Fruit fly (Drosophila melanogaster) whole organism, embryonic: ENCODE results near the gene Sf3b3.

Source experiments
- Ada2b ChIP-seq: fragments of 200-800 bp; sonication (Bioruptor generic); IDR thresholded peaks from 2 replicates; pipeline ENCODE4 v1.3.6; 2022; ENCODE audit warnings: missing biosample characterization, missing genetic modification characterization
- B-H2 ChIP-seq: fragments of 200-800 bp; sonication (Bioruptor generic); optimal IDR thresholded peaks from 2 replicates; lab custom pipeline; 2018; ENCODE audit warnings: missing biosample characterization, mild to moderate bottlenecking, missing genetic modification characterization
- CG10209 ChIP-seq: fragments of 200-800 bp; sonication (Bioruptor generic); optimal IDR thresholded peaks from 3 replicates; lab custom pipeline; 2017; ENCODE audit warnings: missing biosample characterization, mild to moderate bottlenecking, missing genetic modification characterization, missing genetic modification reagents
- CG10321 ChIP-seq: fragments of 200-800 bp; sonication (Bioruptor generic); IDR thresholded peaks from 2 replicates; pipeline ENCODE4 v1.3.6; 2022; ENCODE audit warnings: missing biosample characterization, missing genetic modification characterization
- CG11560 ChIP-seq: fragments of 200-800 bp; sonication (Bioruptor generic); IDR thresholded peaks from 3 replicates; pipeline ENCODE4 v1.3.6; 2022; ENCODE audit warnings: missing biosample characterization, missing genetic modification characterization
- CG12104 ChIP-seq: fragments of 200-800 bp; sonication (Bioruptor generic); optimal IDR thresholded peaks from 3 replicates; lab custom pipeline; 2016; ENCODE audit warnings: missing biosample characterization, missing genetic modification characterization
- CG12744 ChIP-seq: fragments of 200-800 bp; sonication (Bioruptor generic); optimal IDR thresholded peaks from 2 replicates; lab custom pipeline; 2016; ENCODE audit warnings: missing biosample characterization, missing genetic modification characterization
- CG13287 ChIP-seq: fragments of 200-800 bp; sonication (Bioruptor generic); IDR thresholded peaks from 2 replicates; pipeline ENCODE4 v1.3.6; 2022; ENCODE audit warnings: missing biosample characterization, missing genetic modification characterization; ENCODE audit not compliant: partially characterized antibody
- CG16815 ChIP-seq: fragments of 200-800 bp; sonication (Bioruptor generic); optimal IDR thresholded peaks from 3 replicates; lab custom pipeline; 2017; ENCODE audit warnings: missing biosample characterization, mild to moderate bottlenecking, missing genetic modification characterization
- CG16863 ChIP-seq: fragments of 200-800 bp; sonication (Bioruptor generic); optimal IDR thresholded peaks from 3 replicates; lab custom pipeline; 2016; ENCODE audit warnings: missing biosample characterization, missing genetic modification characterization
- CG18764 ChIP-seq: fragments of 200-800 bp; sonication (Bioruptor generic); optimal IDR thresholded peaks from 3 replicates; lab custom pipeline; 2016; ENCODE audit warnings: missing biosample characterization, missing genetic modification characterization
- CG3065 ChIP-seq: fragments of 200-800 bp; sonication (Bioruptor generic); optimal IDR thresholded peaks from 2 replicates; lab custom pipeline; 2016; ENCODE audit warnings: missing biosample characterization, missing genetic modification characterization
- CG3281 ChIP-seq: fragments of 200-800 bp; sonication (Bioruptor generic); optimal IDR thresholded peaks from 3 replicates; lab custom pipeline; 2017; ENCODE audit warnings: missing biosample characterization, mild to moderate bottlenecking, missing genetic modification characterization
- CG33213 ChIP-seq: fragments of 200-800 bp; sonication (Bioruptor generic); optimal IDR thresholded peaks from 3 replicates; lab custom pipeline; 2016; ENCODE audit warnings: missing biosample characterization, missing genetic modification characterization
- CG5245 ChIP-seq: fragments of 200-800 bp; sonication (Bioruptor generic); optimal IDR thresholded peaks from 3 replicates; lab custom pipeline; 2016; ENCODE audit warnings: missing biosample characterization, missing genetic modification characterization
- CG7745 ChIP-seq: fragments of 200-800 bp; sonication (Bioruptor generic); optimal IDR thresholded peaks from 2 replicates; lab custom pipeline; 2018; ENCODE audit warnings: missing biosample characterization, mild to moderate bottlenecking, missing genetic modification characterization, moderate library complexity
- CG8089 ChIP-seq: fragments of 200-800 bp; sonication (Bioruptor generic); optimal IDR thresholded peaks from 3 replicates; lab custom pipeline; 2016; ENCODE audit warnings: missing biosample characterization, missing genetic modification characterization
- CG8765 ChIP-seq: fragments of 200-800 bp; sonication (Bioruptor generic); IDR thresholded peaks from 2 replicates; pipeline ENCODE4 v1.3.6; 2022; ENCODE audit warnings: missing biosample characterization, missing genetic modification characterization
- CG8944 ChIP-seq: fragments of 200-800 bp; sonication (Bioruptor generic); optimal IDR thresholded peaks from 3 replicates; lab custom pipeline; 2016; ENCODE audit warnings: missing biosample characterization, missing genetic modification characterization
- CG9437 ChIP-seq: fragments of 200-800 bp; sonication (Bioruptor generic); optimal IDR thresholded peaks from 2 replicates; lab custom pipeline; 2018; ENCODE audit warnings: missing biosample characterization, mild to moderate bottlenecking, missing genetic modification characterization
- CG9817 ChIP-seq: fragments of 200-800 bp; sonication (Bioruptor generic); optimal IDR thresholded peaks from 2 replicates; lab custom pipeline; 2018; ENCODE audit warnings: missing biosample characterization, mild to moderate bottlenecking, missing genetic modification characterization, moderate library complexity
- Camta ChIP-seq: fragments of 200-800 bp; sonication (Bioruptor generic); optimal IDR thresholded peaks from 2 replicates; lab custom pipeline; 2016; ENCODE audit warnings: missing biosample characterization, missing genetic modification characterization
- Dip2 ChIP-seq: fragments of 200-800 bp; sonication (Bioruptor generic); IDR thresholded peaks from 2 replicates; pipeline ENCODE4 v1.3.6; 2022; ENCODE audit warnings: missing biosample characterization, missing genetic modification characterization
- Dp ChIP-seq: fragments of 200-800 bp; sonication (Bioruptor generic); optimal IDR thresholded peaks from 2 replicates; lab custom pipeline; 2018; ENCODE audit warnings: missing biosample characterization, mild to moderate bottlenecking, missing genetic modification characterization, moderate library complexity
- E2f2 ChIP-seq: fragments of 200-800 bp; sonication (Bioruptor generic); IDR thresholded peaks from 2 replicates; pipeline ENCODE4 v1.3.6; 2022; ENCODE audit warnings: missing biosample characterization, missing genetic modification characterization
- Eip74EF ChIP-seq, 2 experiments: fragments of 200-800 bp in 1 of 2; fragments of >200 bp in 1 of 2; sonication (Bioruptor generic) in 1 of 2; optimal IDR thresholded peaks; 2 replicates each; lab custom pipeline; 2017 to 2019; ENCODE audit warnings: missing biosample characterization in 2 of 2, missing genetic modification characterization in 2 of 2, mild to moderate bottlenecking in 1 of 2, moderate library complexity in 1 of 2
- MESR4 ChIP-seq: fragments of 200-800 bp; sonication (Bioruptor generic); optimal IDR thresholded peaks from 2 replicates; lab custom pipeline; 2018; ENCODE audit warnings: missing biosample characterization, mild to moderate bottlenecking, missing genetic modification characterization, moderate library complexity
- Meics ChIP-seq: fragments of 200-800 bp; sonication (Bioruptor generic); optimal IDR thresholded peaks from 2 replicates; lab custom pipeline; 2017; ENCODE audit warnings: missing biosample characterization, mild to moderate bottlenecking, missing genetic modification characterization
- NC2β ChIP-seq: fragments of 200-800 bp; sonication (Bioruptor generic); optimal IDR thresholded peaks from 2 replicates; lab custom pipeline; 2016; ENCODE audit warnings: missing biosample characterization, missing genetic modification characterization
- Nf-YB ChIP-seq: fragments of 200-800 bp; sonication (Bioruptor generic); optimal IDR thresholded peaks from 3 replicates; lab custom pipeline; 2019; ENCODE audit warnings: missing biosample characterization, mild to moderate bottlenecking, missing genetic modification characterization, moderate library complexity
- Oaz ChIP-seq: fragments of 200-800 bp; sonication (Bioruptor generic); IDR thresholded peaks from 2 replicates; pipeline ENCODE4 v1.3.6; 2022; ENCODE audit warnings: missing biosample characterization, missing genetic modification characterization
- Optix ChIP-seq: fragments of 200-800 bp; sonication (Bioruptor generic); IDR thresholded peaks from 3 replicates; pipeline ENCODE4 v1.3.6; 2022; ENCODE audit warnings: missing biosample characterization, missing genetic modification characterization
- PHDP ChIP-seq: fragments of 200-800 bp; sonication (Bioruptor generic); optimal IDR thresholded peaks from 3 replicates; lab custom pipeline; 2018; ENCODE audit warnings: missing biosample characterization, mild to moderate bottlenecking, missing genetic modification characterization, moderate library complexity
- Ssrp ChIP-seq: fragments of 200-800 bp; sonication (Bioruptor generic); optimal IDR thresholded peaks from 2 replicates; lab custom pipeline; 2018; ENCODE audit warnings: missing biosample characterization, mild to moderate bottlenecking, missing genetic modification characterization, moderate library complexity
- TFAM ChIP-seq: fragments of 200-800 bp; sonication (Bioruptor generic); optimal IDR thresholded peaks from 2 replicates; lab custom pipeline; 2017; ENCODE audit warnings: missing biosample characterization, missing genetic modification characterization, inconsistent platforms
- Taf1 ChIP-seq: fragments of 200-800 bp; sonication (Bioruptor generic); IDR thresholded peaks from 2 replicates; pipeline ENCODE4 v1.3.6; 2022; ENCODE audit warnings: missing biosample characterization, missing genetic modification characterization
- ac ChIP-seq: fragments of 200-800 bp; sonication (Bioruptor generic); optimal IDR thresholded peaks from 3 replicates; lab custom pipeline; 2017; ENCODE audit warnings: missing biosample characterization, mild to moderate bottlenecking, missing genetic modification characterization
- ara ChIP-seq: fragments of 200-800 bp; sonication (Bioruptor generic); IDR thresholded peaks from 2 replicates; pipeline ENCODE4 v1.3.6; 2022; ENCODE audit warnings: missing biosample characterization, missing genetic modification characterization
- ato ChIP-seq: fragments of 200-800 bp; sonication (Bioruptor generic); IDR thresholded peaks from 2 replicates; pipeline ENCODE4 v1.3.6; 2022; ENCODE audit warnings: missing biosample characterization, missing genetic modification characterization; ENCODE audit not compliant: partially characterized antibody
- cato ChIP-seq: fragments of 200-800 bp; sonication (Bioruptor generic); optimal IDR thresholded peaks from 2 replicates; lab custom pipeline; 2016; ENCODE audit warnings: missing biosample characterization, missing genetic modification characterization, borderline replicate concordance
- en ChIP-seq: fragments of 200-800 bp; sonication (Bioruptor generic); optimal IDR thresholded peaks from 2 replicates; lab custom pipeline; 2016; ENCODE audit warnings: missing biosample characterization, missing genetic modification characterization
- esg ChIP-seq: fragments of 200-800 bp; sonication (Bioruptor generic); conservative IDR thresholded peaks from 2 replicates; pipeline ENCODE4 v1.3.6; 2022; ENCODE audit warnings: missing biosample characterization, missing genetic modification characterization
- lbe ChIP-seq: fragments of 200-800 bp; sonication (Bioruptor generic); optimal IDR thresholded peaks from 2 replicates; lab custom pipeline; 2016; ENCODE audit warnings: missing biosample characterization, mild to moderate bottlenecking, missing genetic modification characterization
- mirr ChIP-seq: fragments of 200-800 bp; sonication (Bioruptor generic); optimal IDR thresholded peaks from 3 replicates; lab custom pipeline; 2018; ENCODE audit warnings: missing biosample characterization, mild to moderate bottlenecking, missing genetic modification characterization
- repo ChIP-seq: fragments of 200-800 bp; sonication (Bioruptor generic); optimal IDR thresholded peaks from 2 replicates; lab custom pipeline; 2016; ENCODE audit warnings: missing biosample characterization, missing genetic modification characterization
- run ChIP-seq: fragments of 200-800 bp; sonication (Bioruptor generic); optimal IDR thresholded peaks from 3 replicates; lab custom pipeline; 2018; ENCODE audit warnings: missing biosample characterization, mild to moderate bottlenecking, missing genetic modification characterization
- sim ChIP-seq: fragments of 200-800 bp; sonication (Bioruptor generic); IDR thresholded peaks from 2 replicates; pipeline ENCODE4 v1.3.6; 2022; ENCODE audit warnings: missing biosample characterization, missing genetic modification characterization
- slou ChIP-seq: fragments of 200-800 bp; sonication (Bioruptor generic); optimal IDR thresholded peaks from 3 replicates; lab custom pipeline; 2016; ENCODE audit warnings: missing biosample characterization, missing genetic modification characterization
- sna ChIP-seq: fragments of 200-800 bp; sonication (Bioruptor generic); IDR thresholded peaks from 2 replicates; pipeline ENCODE4 v1.3.6; 2022; ENCODE audit warnings: missing biosample characterization, missing genetic modification characterization; ENCODE audit not compliant: partially characterized antibody
- so ChIP-seq: fragments of 200-800 bp; sonication (Bioruptor generic); IDR thresholded peaks from 3 replicates; pipeline ENCODE4 v1.3.6; 2022; ENCODE audit warnings: missing biosample characterization, missing genetic modification characterization
- wek ChIP-seq: fragments of 200-800 bp; sonication (Bioruptor generic); optimal IDR thresholded peaks from 3 replicates; lab custom pipeline; 2018; ENCODE audit warnings: missing biosample characterization, mild to moderate bottlenecking, missing genetic modification characterization, moderate library complexity

Gene Sf3b3

DNA sequence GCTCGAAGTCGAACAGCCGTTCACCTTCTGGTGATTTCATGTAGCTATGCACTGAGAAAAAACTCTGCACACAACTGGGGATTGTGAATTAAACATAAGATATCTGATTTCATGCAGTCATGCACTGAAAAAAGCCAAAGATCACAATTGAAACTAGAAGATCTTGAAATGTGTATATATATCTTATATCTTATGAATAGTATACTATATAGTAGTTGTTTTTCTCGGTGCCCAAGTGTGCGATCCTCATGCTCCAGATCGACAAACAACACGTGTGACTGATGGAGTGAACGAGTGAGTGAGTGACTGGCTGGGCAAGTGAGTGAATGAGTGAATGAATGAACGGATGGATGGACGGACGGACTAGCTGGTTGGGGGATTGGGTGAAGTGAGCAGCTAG is 11.2 kb downstream of the Sf3b3 start (continued):
- TF ChIP-seq CG8944 (GFP tag; lab: Kevin White, UChicago) = no peak
- no peak for TF ChIP-seq Dp (GFP tag; lab: Kevin White, UChicago)
- peak; percentile 64 for TF ChIP-seq Meics
- TF ChIP-seq ac (GFP tag; lab: Kevin White, UChicago) = no peak
- peak; percentile 68 for TF ChIP-seq CG3281 (GFP tag; lab: Kevin White, UChicago)
- peak; percentile 81 for TF ChIP-seq Ada2b
- peak; percentile 50 for TF ChIP-seq CG5245
- TF ChIP-seq lbe (GFP tag; lab: Kevin White, UChicago) = peak; percentile 41
- peak; percentile 33 for TF ChIP-seq CG9817 (tag; lab: Kevin White, UChicago)
- 0 out of 2 replicates have a peak, but pooled peaks have one; percentile 16 for TF ChIP-seq CG10321 (GFP tag; lab: Robert Waterston, UW)
- TF ChIP-seq B-H2 (GFP tag; lab: Kevin White, UChicago) = no peak
- TF ChIP-seq Eip74EF (GFP tag; optimal IDR thresholded peaks at IDR 0.05; lab: Kevin White, UChicago) = peak in 1 of 2 experiments; percentile 78
- TF ChIP-seq CG12744 = no peak
- TF ChIP-seq cato (GFP tag; lab: Kevin White, UChicago) = peak; percentile 21
- TF ChIP-seq so (GFP tag; lab: Robert Waterston, UW) = peak; percentile 79
- TF ChIP-seq mirr (GFP tag; lab: Kevin White, UChicago) = no peak
- no peak for TF ChIP-seq CG7745
- TF ChIP-seq CG10209 = peak; percentile 68
- peak; percentile 72 for TF ChIP-seq esg (GFP tag; lab: Robert Waterston, UW)
- peak; percentile 15 for TF ChIP-seq CG16815 (GFP tag; lab: Kevin White, UChicago)
- TF ChIP-seq sna (GFP tag; lab: Robert Waterston, UW) = no peak
- TF ChIP-seq CG13287 (GFP tag; lab: Robert Waterston, UW) = no peak
- no peak for TF ChIP-seq CG3065
- TF ChIP-seq CG11560 = 0 out of 3 replicates have a peak, but pooled peaks have one; percentile 48
- TF ChIP-seq ara (GFP tag; lab: Robert Waterston, UW) = peak; percentile 86
- peak; percentile 39; the same call in 1 of the 2 replicates for TF ChIP-seq E2f2 (GFP tag; lab: Robert Waterston, UW)
- no peak for TF ChIP-seq TFAM (GFP tag; lab: Kevin White, UChicago)
- peak; percentile 67 for TF ChIP-seq sim
- peak; percentile 47 for TF ChIP-seq Camta (GFP tag; lab: Kevin White, UChicago)
- TF ChIP-seq Nf-YB (GFP tag; lab: Kevin White, UChicago) = peak; percentile 44
- TF ChIP-seq Dip2 (GFP tag; lab: Robert Waterston, UW) = no peak
- peak; percentile 22 for TF ChIP-seq repo (GFP tag; lab: Kevin White, UChicago)
- no peak for TF ChIP-seq ato (GFP tag; lab: Robert Waterston, UW)
- peak; percentile 30 for TF ChIP-seq CG8089 (GFP tag; lab: Kevin White, UChicago)
- peak; percentile 15; the same call in 1 of the 2 replicates for TF ChIP-seq CG8765 (GFP tag; lab: Robert Waterston, UW)
- peak; percentile 17 for TF ChIP-seq wek
- peak; percentile 32 for TF ChIP-seq CG9437
- TF ChIP-seq CG18764 (GFP tag; lab: Kevin White, UChicago) = peak; percentile 69
- TF ChIP-seq Taf1 = no peak
- no peak for TF ChIP-seq CG16863 (GFP tag; lab: Kevin White, UChicago)
- peak; percentile 74 for TF ChIP-seq PHDP (tag; lab: Kevin White, UChicago)
- peak; percentile 62 for TF ChIP-seq run (tag; lab: Kevin White, UChicago)
- TF ChIP-seq Oaz = no peak
- TF ChIP-seq en (GFP tag; lab: Kevin White, UChicago) = peak; percentile 27
- TF ChIP-seq Optix = 0 out of 3 replicates have a peak, but pooled peaks have one; percentile 10
- TF ChIP-seq Ssrp (tag; lab: Kevin White, UChicago) = peak; percentile 54
- no peak for TF ChIP-seq CG33213
- peak; percentile 48 for TF ChIP-seq CG12104 (GFP tag; lab: Kevin White, UChicago)
- TF ChIP-seq NC2β (GFP tag; lab: Kevin White, UChicago) = no peak
- no peak for TF ChIP-seq MESR4
- no peak for TF ChIP-seq slou (GFP tag; lab: Kevin White, UChicago)
